Fruit fly (Drosophila melanogaster) whole organism, embryonic: Measurements from ENCODE around the gene betaTub65B.

Experiments
- Ada2b ChIP-seq: fragments of 200-800 bp; sonication (Bioruptor generic); IDR thresholded peaks from 2 replicates; pipeline ENCODE4 v1.3.6; 2022; ENCODE audit warnings: missing biosample characterization, missing genetic modification characterization
- Awh ChIP-seq: fragments of 200-800 bp; sonication (Bioruptor generic); IDR thresholded peaks from 2 replicates; pipeline ENCODE4, ENCODE4 v1.3.6; 2022; ENCODE audit warnings: missing biosample characterization, missing genetic modification characterization
- CG10267 ChIP-seq: fragments of 200-800 bp; sonication (Bioruptor generic); optimal IDR thresholded peaks from 2 replicates; lab custom pipeline; 2018; ENCODE audit warnings: missing biosample characterization, mild to moderate bottlenecking, missing genetic modification characterization, moderate library complexity
- CG10654 ChIP-seq: fragments of 200-800 bp; sonication (Bioruptor generic); optimal IDR thresholded peaks from 2 replicates; lab custom pipeline; 2016; ENCODE audit warnings: missing biosample characterization, missing genetic modification characterization
- CG10979 ChIP-seq: fragments of 200-800 bp; sonication (Bioruptor generic); optimal IDR thresholded peaks from 2 replicates; lab custom pipeline; 2018; ENCODE audit warnings: missing biosample characterization, mild to moderate bottlenecking, missing genetic modification characterization, moderate library complexity
- CG11696 ChIP-seq: fragments of 200-800 bp; sonication (Bioruptor generic); IDR thresholded peaks from 2 replicates; pipeline ENCODE4 v1.3.6; 2022; ENCODE audit warnings: missing biosample characterization, missing genetic modification characterization
- CG13424 ChIP-seq: fragments of 200-800 bp; sonication (Bioruptor generic); optimal IDR thresholded peaks from 2 replicates; lab custom pipeline; 2019; ENCODE audit warnings: missing biosample characterization, mild to moderate bottlenecking, missing genetic modification characterization, moderate library complexity
- CG14050 ChIP-seq: fragments of 200-800 bp; sonication (Bioruptor generic); IDR thresholded peaks from 3 replicates; pipeline ENCODE4 v1.3.6; 2022; ENCODE audit warnings: missing biosample characterization, missing genetic modification characterization
- CG1529 ChIP-seq: fragments of 200-800 bp; sonication (Bioruptor generic); optimal IDR thresholded peaks from 3 replicates; lab custom pipeline; 2018; ENCODE audit warnings: missing biosample characterization, missing genetic modification characterization
- CG16779 ChIP-seq: fragments of 200-800 bp; sonication (Bioruptor generic); IDR thresholded peaks from 2 replicates; pipeline ENCODE4 v1.3.6; 2022; ENCODE audit warnings: missing biosample characterization, missing genetic modification characterization
- CG17359 ChIP-seq: fragments of 200-800 bp; sonication (Bioruptor generic); optimal IDR thresholded peaks from 3 replicates; lab custom pipeline; 2018; ENCODE audit warnings: missing biosample characterization, mild to moderate bottlenecking, missing genetic modification characterization, moderate library complexity
- CG17912 ChIP-seq: fragments of 200-800 bp; sonication (Bioruptor generic); optimal IDR thresholded peaks from 2 replicates; lab custom pipeline; 2018; ENCODE audit warnings: missing biosample characterization, mild to moderate bottlenecking, missing genetic modification characterization
- CG30403 ChIP-seq: fragments of 200-800 bp; sonication (Bioruptor generic); optimal IDR thresholded peaks from 3 replicates; lab custom pipeline; 2016; ENCODE audit warnings: missing biosample characterization, missing genetic modification characterization
- CG4854 ChIP-seq: fragments of 200-800 bp; sonication (Bioruptor generic); optimal IDR thresholded peaks from 2 replicates; lab custom pipeline; 2016; ENCODE audit warnings: missing biosample characterization, missing genetic modification characterization, inconsistent platforms
- CG5180 ChIP-seq: fragments of 200-800 bp; sonication (Bioruptor generic); optimal IDR thresholded peaks from 3 replicates; lab custom pipeline; 2017; ENCODE audit warnings: missing biosample characterization, missing genetic modification characterization, mild to moderate bottlenecking, moderate library complexity, missing genetic modification reagents
- CG6254 ChIP-seq: fragments of 200-800 bp; sonication (Bioruptor generic); optimal IDR thresholded peaks from 3 replicates; lab custom pipeline; 2017; ENCODE audit warnings: mild to moderate bottlenecking, missing biosample characterization, missing genetic modification reagents, missing genetic modification characterization
- ERR ChIP-seq: fragments of 200-800 bp; sonication (Bioruptor generic); optimal IDR thresholded peaks from 2 replicates; lab custom pipeline; 2016; ENCODE audit warnings: missing biosample characterization, missing genetic modification characterization
- Fer1 ChIP-seq: fragments of 200-800 bp; sonication (Bioruptor generic); optimal IDR thresholded peaks from 2 replicates; lab custom pipeline; 2017; ENCODE audit warnings: missing biosample characterization, mild to moderate bottlenecking, missing genetic modification characterization
- H2.0 ChIP-seq: fragments of 200-800 bp; sonication (Bioruptor generic); IDR thresholded peaks from 2 replicates; pipeline ENCODE4 v1.3.6; 2022; ENCODE audit warnings: missing biosample characterization, missing genetic modification characterization
- Meics ChIP-seq: fragments of 200-800 bp; sonication (Bioruptor generic); optimal IDR thresholded peaks from 2 replicates; lab custom pipeline; 2017; ENCODE audit warnings: missing biosample characterization, mild to moderate bottlenecking, missing genetic modification characterization
- Nf-YB ChIP-seq: fragments of 200-800 bp; sonication (Bioruptor generic); optimal IDR thresholded peaks from 3 replicates; lab custom pipeline; 2019; ENCODE audit warnings: missing biosample characterization, mild to moderate bottlenecking, missing genetic modification characterization, moderate library complexity
- PHDP ChIP-seq: fragments of 200-800 bp; sonication (Bioruptor generic); optimal IDR thresholded peaks from 3 replicates; lab custom pipeline; 2018; ENCODE audit warnings: missing biosample characterization, mild to moderate bottlenecking, missing genetic modification characterization, moderate library complexity
- Pdp1 ChIP-seq, 2 experiments: fragments of 200-800 bp; sonication (Bioruptor generic); optimal IDR thresholded peaks; 3 replicates each; lab custom pipeline; 2016; ENCODE audit warnings: missing biosample characterization in 2 of 2, missing genetic modification characterization in 2 of 2, mild to moderate bottlenecking in 1 of 2, moderate library complexity in 1 of 2
- Sin3A ChIP-seq: fragments of >200 bp; optimal IDR thresholded peaks from 2 replicates; lab custom pipeline; 2018
- Taf1 ChIP-seq: fragments of 200-800 bp; sonication (Bioruptor generic); IDR thresholded peaks from 2 replicates; pipeline ENCODE4 v1.3.6; 2022; ENCODE audit warnings: missing biosample characterization, missing genetic modification characterization
- al ChIP-seq: fragments of 200-800 bp; sonication (Bioruptor generic); IDR thresholded peaks from 2 replicates; pipeline ENCODE4 v1.3.6; 2022; ENCODE audit warnings: missing biosample characterization, missing genetic modification characterization
- bigmax ChIP-seq: fragments of 200-800 bp; sonication (Bioruptor generic); optimal IDR thresholded peaks from 2 replicates; lab custom pipeline; 2018; ENCODE audit warnings: missing biosample characterization, mild to moderate bottlenecking, missing genetic modification characterization
- br ChIP-seq: fragments of >200 bp; optimal IDR thresholded peaks from 2 replicates; lab custom pipeline; 2017
- caup ChIP-seq: fragments of 200-800 bp; sonication (Bioruptor generic); optimal IDR thresholded peaks from 3 replicates; lab custom pipeline; 2017; ENCODE audit warnings: missing biosample characterization, mild to moderate bottlenecking, missing genetic modification characterization, moderate library complexity; ENCODE audit not compliant: severe bottlenecking
- ci ChIP-seq: fragments of 200-800 bp; sonication (Bioruptor generic); IDR thresholded peaks from 3 replicates; pipeline ENCODE4 v1.3.6; 2022; ENCODE audit warnings: missing biosample characterization, missing genetic modification characterization
- dm ChIP-seq: fragments of 200-800 bp; sonication (Bioruptor generic); optimal IDR thresholded peaks from 3 replicates; lab custom pipeline; 2016; ENCODE audit warnings: missing biosample characterization, missing genetic modification characterization
- dmrt99B ChIP-seq: fragments of 200-800 bp; sonication (Bioruptor generic); optimal IDR thresholded peaks from 2 replicates; lab custom pipeline; 2018; ENCODE audit warnings: missing biosample characterization, mild to moderate bottlenecking, missing genetic modification characterization, moderate library complexity
- ems ChIP-seq: fragments of 200-800 bp; sonication (Bioruptor generic); optimal IDR thresholded peaks from 3 replicates; lab custom pipeline; 2016; ENCODE audit warnings: missing biosample characterization, missing genetic modification characterization
- fd102C ChIP-seq: fragments of 200-800 bp; sonication (Bioruptor generic); optimal IDR thresholded peaks from 2 replicates; lab custom pipeline; 2018; ENCODE audit warnings: missing biosample characterization, mild to moderate bottlenecking, missing genetic modification characterization, moderate library complexity
- fu2 ChIP-seq: fragments of 200-800 bp; sonication (Bioruptor generic); optimal IDR thresholded peaks from 2 replicates; lab custom pipeline; 2016; ENCODE audit warnings: missing biosample characterization, missing genetic modification characterization
- hkb ChIP-seq, 2 experiments: fragments of 200-800 bp in 1 of 2; fragments of >200 bp in 1 of 2; sonication (Bioruptor generic) in 1 of 2; IDR thresholded peaks in 1 of 2; optimal IDR thresholded peaks in 1 of 2; 2 replicates each; pipeline versions ENCODE4 v1.3.6 to Lab custom; 2017 to 2022; ENCODE audit warnings: missing biosample characterization in 1 of 2, missing genetic modification characterization in 1 of 2
- mam ChIP-seq: fragments of 200-800 bp; sonication (Bioruptor generic); optimal IDR thresholded peaks from 3 replicates; lab custom pipeline; 2016; ENCODE audit warnings: missing biosample characterization, missing genetic modification characterization
- nau ChIP-seq: fragments of 200-800 bp; sonication (Bioruptor generic); optimal IDR thresholded peaks from 3 replicates; lab custom pipeline; 2017; ENCODE audit warnings: missing biosample characterization, mild to moderate bottlenecking, missing genetic modification characterization, missing genetic modification reagents
- nom ChIP-seq: fragments of 200-800 bp; sonication (Bioruptor generic); optimal IDR thresholded peaks from 2 replicates; lab custom pipeline; 2017; ENCODE audit warnings: missing biosample characterization, missing genetic modification characterization, mild to moderate bottlenecking, moderate library complexity, missing genetic modification reagents
- onecut ChIP-seq: fragments of 200-800 bp; sonication (Bioruptor generic); IDR thresholded peaks from 2 replicates; pipeline ENCODE4 v1.3.6; 2022; ENCODE audit warnings: missing biosample characterization, missing genetic modification characterization
- pita ChIP-seq: fragments of 200-800 bp; sonication (Bioruptor generic); optimal IDR thresholded peaks from 2 replicates; lab custom pipeline; 2017; ENCODE audit warnings: missing biosample characterization, mild to moderate bottlenecking, missing genetic modification characterization
- pros ChIP-seq: fragments of 200-800 bp; sonication (Bioruptor generic); optimal IDR thresholded peaks from 3 replicates; lab custom pipeline; 2019; ENCODE audit warnings: missing biosample characterization, mild to moderate bottlenecking, missing genetic modification characterization, moderate library complexity
- ro ChIP-seq: fragments of 200-800 bp; sonication (Bioruptor generic); IDR thresholded peaks from 2 replicates; pipeline ENCODE4 v1.3.6; 2022; ENCODE audit warnings: missing biosample characterization, missing genetic modification characterization
- row ChIP-seq: fragments of 200-800 bp; sonication (Bioruptor generic); IDR thresholded peaks from 3 replicates; pipeline ENCODE4 v1.3.6; 2022; ENCODE audit warnings: missing biosample characterization, missing genetic modification characterization
- tna ChIP-seq: fragments of 200-800 bp; sonication (Bioruptor generic); IDR thresholded peaks from 2 replicates; pipeline ENCODE4 v1.3.6; 2022; ENCODE audit warnings: missing biosample characterization, missing genetic modification characterization; ENCODE audit not compliant: partially characterized antibody
- ttk ChIP-seq: fragments of 200-800 bp; sonication (Bioruptor generic); IDR thresholded peaks from 2 replicates; pipeline ENCODE4 v2.1.2; 2022; ENCODE audit warnings: missing biosample characterization, missing genetic modification characterization
- tup ChIP-seq: fragments of 200-800 bp; sonication (Bioruptor generic); optimal IDR thresholded peaks from 2 replicates; lab custom pipeline; 2016; ENCODE audit warnings: missing biosample characterization, mild to moderate bottlenecking, missing genetic modification characterization, moderate library complexity
- unpg ChIP-seq: fragments of 200-800 bp; sonication (Bioruptor generic); optimal IDR thresholded peaks from 3 replicates; lab custom pipeline; 2018; ENCODE audit warnings: missing biosample characterization, mild to moderate bottlenecking, missing genetic modification characterization, moderate library complexity
- zen2 ChIP-seq: fragments of 200-800 bp; sonication (Bioruptor generic); IDR thresholded peaks from 3 replicates; pipeline ENCODE4 v1.3.6; 2022; ENCODE audit warnings: missing biosample characterization, missing genetic modification characterization; ENCODE audit not compliant: partially characterized antibody
- zfh1 ChIP-seq: fragments of 200-800 bp; sonication (Bioruptor generic); IDR thresholded peaks from 3 replicates; pipeline ENCODE4 v1.3.6; 2022; ENCODE audit warnings: missing biosample characterization, missing genetic modification characterization

Gene betaTub65B

dm6 chr3L:6576709-6577108 is 46.2 kb downstream of the betaTub65B start (continued):
- peak; percentile 62 for TF ChIP-seq mam (GFP tag; lab: Kevin White, UChicago)
- 0 out of 2 replicates have a peak, but pooled peaks have one; percentile 30 for TF ChIP-seq CG16779
- no peak for TF ChIP-seq tup (GFP tag; lab: Kevin White, UChicago)
- TF ChIP-seq ci (GFP tag; lab: Robert Waterston, UW) = peak; percentile 89
- peak; percentile 68 for TF ChIP-seq CG13424 (tag; lab: Kevin White, UChicago)
- no peak for TF ChIP-seq nom (GFP tag; lab: Kevin White, UChicago)
- peak; percentile 6 for TF ChIP-seq CG1529 (GFP tag; lab: Kevin White, UChicago)
- no peak for TF ChIP-seq pros (GFP tag; lab: Kevin White, UChicago)
- TF ChIP-seq Taf1 (GFP tag; lab: Robert Waterston, UW) = no peak
- peak; percentile 87 for TF ChIP-seq ttk (GFP tag; lab: Robert Waterston, UW)
- peak; percentile 53; the same call in 1 of the 2 replicates for TF ChIP-seq CG11696 (GFP tag; lab: Robert Waterston, UW)
- peak; percentile 69 for TF ChIP-seq unpg (GFP tag; lab: Kevin White, UChicago)
- peak; percentile 68; the same call in 1 of the 3 replicates for TF ChIP-seq zfh1 (GFP tag; lab: Robert Waterston, UW)
- peak; percentile 27; the same call in 1 of the 2 replicates for TF ChIP-seq onecut (GFP tag; lab: Robert Waterston, UW)
- no peak for TF ChIP-seq CG6254
- no peak for TF ChIP-seq zen2 (GFP tag; lab: Robert Waterston, UW)
- no peak for TF ChIP-seq al
- TF ChIP-seq dm = peak; percentile 6
- no peak for TF ChIP-seq Fer1
- peak; percentile 47 for TF ChIP-seq ems (GFP tag; lab: Kevin White, UChicago)
- peak; percentile 39 for TF ChIP-seq CG5180 (GFP tag; lab: Kevin White, UChicago)
- TF ChIP-seq fd102C (GFP tag; lab: Kevin White, UChicago) = no peak
- peak; percentile 77 for TF ChIP-seq CG14050 (GFP tag; lab: Robert Waterston, UW)
- no peak for TF ChIP-seq CG10267 (tag; lab: Kevin White, UChicago)
- peak; percentile 81 for TF ChIP-seq Ada2b (GFP tag; lab: Robert Waterston, UW)
- TF ChIP-seq CG10979 (tag; lab: Kevin White, UChicago) = no peak
- TF ChIP-seq ro (GFP tag; lab: Robert Waterston, UW) = peak; percentile 55; the same call in 1 of the 2 replicates
- TF ChIP-seq br = no peak
- peak; percentile 56 for TF ChIP-seq Awh (GFP tag; lab: Robert Waterston, UW)
- peak; percentile 87 for TF ChIP-seq dmrt99B (tag; lab: Kevin White, UChicago)
- peak; percentile 52; the same call in 1 of the 2 replicates for TF ChIP-seq H2.0 (GFP tag; lab: Robert Waterston, UW)
- TF ChIP-seq Sin3A (lab: Kevin White, UChicago) = no peak
- TF ChIP-seq CG4854 (GFP tag; lab: Kevin White, UChicago) = no peak
- TF ChIP-seq CG10654 = peak; percentile 44
- no peak for TF ChIP-seq hkb (optimal IDR thresholded peaks at IDR 0.05; lab: Kevin White, UChicago)
- peak; percentile 72; the same call in 1 of the 2 replicates for TF ChIP-seq hkb (GFP tag; IDR thresholded peaks at IDR 0.05; lab: Robert Waterston, UW)
- no peak for TF ChIP-seq Nf-YB
- TF ChIP-seq row (GFP tag; lab: Robert Waterston, UW) = peak; percentile 75
- TF ChIP-seq Pdp1 (GFP tag; optimal IDR thresholded peaks at IDR 0.05; lab: Kevin White, UChicago) = no peak
- no peak for TF ChIP-seq bigmax (GFP tag; lab: Kevin White, UChicago)
- TF ChIP-seq fu2 = peak; percentile 32
- no peak for TF ChIP-seq CG17912 (GFP tag; lab: Kevin White, UChicago)
- TF ChIP-seq PHDP (tag; lab: Kevin White, UChicago) = peak; percentile 65
- TF ChIP-seq caup (GFP tag; lab: Kevin White, UChicago) = peak; percentile 56
- peak; percentile 48 for TF ChIP-seq ERR (GFP tag; lab: Kevin White, UChicago)
- TF ChIP-seq CG17359 (tag; lab: Kevin White, UChicago) = peak; percentile 83
- no peak for TF ChIP-seq pita (GFP tag; lab: Kevin White, UChicago)
- no peak for TF ChIP-seq tna (GFP tag; lab: Robert Waterston, UW)
- peak; percentile 39 for TF ChIP-seq CG30403 (GFP tag; lab: Kevin White, UChicago)
- TF ChIP-seq nau (GFP tag; lab: Kevin White, UChicago) = peak; percentile 30
- TF ChIP-seq Meics (GFP tag; lab: Kevin White, UChicago) = peak; percentile 68
